Worm (Caenorhabditis elegans): ENCODE measurements around the gene T07G12.2.

- TF ChIP-seq Y53G8AR.9 (GFP tag; conservative IDR thresholded peaks at IDR 0.05) (no peak), attf-3 (GFP tag; conservative IDR thresholded peaks at IDR 0.05) (no peak)
These were observed 26.7 kb upstream of the T07G12.2 start for ce11 chrIV:10503750-10504232.
